Worm (Caenorhabditis elegans) whole organism, L2 larva: ENCODE measurements around the gene acs-7.

Experiments
- R02D3.7 ChIP-seq: fragments of 150-350 bp; optimal IDR thresholded peaks from 2 replicates; lab custom pipeline; 2014; ENCODE audit warnings: missing biosample characterization, missing genetic modification characterization
- Y55F3AM.14 ChIP-seq: fragments of 200-800 bp; sonication (Bioruptor generic); optimal IDR thresholded peaks from 2 replicates; lab custom pipeline; 2018; ENCODE audit warnings: mild to moderate bottlenecking, missing genetic modification characterization, missing compliant biosample characterization
- alr-1 ChIP-seq: fragments of 150-350 bp; optimal IDR thresholded peaks from 2 replicates; lab custom pipeline; 2014; ENCODE audit warnings: missing biosample characterization, missing genetic modification characterization
- ama-1 ChIP-seq: fragments of 150-350 bp; optimal IDR thresholded peaks from 2 replicates; lab custom pipeline; 2018; ENCODE audit warnings: inconsistent platforms
- blmp-1 ChIP-seq: sonication (generic microtip); optimal IDR thresholded peaks from 2 replicates; lab custom pipeline; 2017; ENCODE audit warnings: missing genetic modification characterization, mild to moderate bottlenecking, missing compliant biosample characterization, antibody characterized with exemption, moderate library complexity; ENCODE audit not compliant: insufficient read depth
- dmd-4 ChIP-seq: sonication (generic microtip); optimal IDR thresholded peaks from 2 replicates; lab custom pipeline; 2017; ENCODE audit warnings: missing biosample characterization, missing genetic modification characterization
- elt-1 ChIP-seq: fragments of 150-350 bp; optimal IDR thresholded peaks from 2 replicates; lab custom pipeline; 2014; ENCODE audit warnings: missing biosample characterization, missing genetic modification characterization
- nhr-237 ChIP-seq: fragments of 150-350 bp; optimal IDR thresholded peaks from 2 replicates; lab custom pipeline; 2014; ENCODE audit warnings: missing biosample characterization, missing genetic modification characterization
- nhr-6 ChIP-seq: fragments of 150-350 bp; optimal IDR thresholded peaks from 2 replicates; lab custom pipeline; 2014; ENCODE audit warnings: missing biosample characterization, missing genetic modification characterization
- peb-1 ChIP-seq: fragments of 150-350 bp; optimal IDR thresholded peaks from 2 replicates; lab custom pipeline; 2014; ENCODE audit warnings: missing biosample characterization, missing genetic modification characterization
- snpc-4 ChIP-seq: fragments of 150-350 bp; optimal IDR thresholded peaks from 2 replicates; lab custom pipeline; 2014; ENCODE audit warnings: missing biosample characterization, missing genetic modification characterization
- ztf-4 ChIP-seq: fragments of 150-350 bp; optimal IDR thresholded peaks from 2 replicates; lab custom pipeline; 2014; ENCODE audit warnings: missing biosample characterization, missing genetic modification characterization

- TF ChIP-seq elt-1 (tag; lab: Kevin White, UChicago): no peak
- TF ChIP-seq peb-1: no peak
- no peak for TF ChIP-seq dmd-4 (tag; lab: Kevin White, UChicago)
- no peak for TF ChIP-seq snpc-4 (tag; lab: Kevin White, UChicago)
- TF ChIP-seq ztf-4 (tag; lab: Kevin White, UChicago): no peak
- TF ChIP-seq nhr-6 (tag; lab: Kevin White, UChicago): no peak
- TF ChIP-seq nhr-237 (tag; lab: Kevin White, UChicago): no peak
- no peak for TF ChIP-seq R02D3.7
- no peak for TF ChIP-seq blmp-1
- TF ChIP-seq ama-1 (lab: Kevin White, UChicago): no peak
- TF ChIP-seq Y55F3AM.14 (GFP tag; lab: Kevin White, UChicago): no peak
- TF ChIP-seq alr-1 (tag; lab: Kevin White, UChicago): no peak
Measured at ce11 chrII:9299679-9300078, 7.9 kb downstream of the acs-7 start.
